Fruit fly (Drosophila melanogaster) whole organism, prepupa: ENCODE data around the gene CG14204.

ENCODE experiments used
- CG11762 ChIP-seq: fragments of 200-800 bp; sonication (Bioruptor generic); optimal IDR thresholded peaks from 3 replicates; lab custom pipeline; 2016; ENCODE audit warnings: missing biosample characterization, missing genetic modification characterization; ENCODE audit not compliant: insufficient read depth
- CG15336 ChIP-seq: fragments of 200-800 bp; sonication (Bioruptor generic); IDR thresholded peaks from 2 replicates; pipeline ENCODE4 v1.3.6; 2022; ENCODE audit warnings: missing biosample characterization, missing genetic modification characterization
- CG1621 ChIP-seq: fragments of 200-800 bp; sonication (Bioruptor generic); optimal IDR thresholded peaks from 3 replicates; lab custom pipeline; 2018; ENCODE audit warnings: missing biosample characterization, mild to moderate bottlenecking, missing genetic modification characterization
- CG3919 ChIP-seq: fragments of 200-800 bp; sonication (Bioruptor generic); optimal IDR thresholded peaks from 3 replicates; lab custom pipeline; 2016; ENCODE audit warnings: missing biosample characterization, missing genetic modification characterization
- Eip93F ChIP-seq: fragments of 200-800 bp; sonication (Bioruptor generic); optimal IDR thresholded peaks from 2 replicates; lab custom pipeline; 2016; ENCODE audit warnings: missing biosample characterization, mild to moderate bottlenecking, missing genetic modification characterization
- Met ChIP-seq: fragments of 200-800 bp; sonication (Bioruptor generic); optimal IDR thresholded peaks from 3 replicates; lab custom pipeline; 2016; ENCODE audit warnings: missing biosample characterization, missing genetic modification characterization
- acj6 ChIP-seq: fragments of 200-800 bp; sonication (Bioruptor generic); optimal IDR thresholded peaks from 3 replicates; lab custom pipeline; 2016; ENCODE audit warnings: missing biosample characterization, missing genetic modification characterization

DNA sequence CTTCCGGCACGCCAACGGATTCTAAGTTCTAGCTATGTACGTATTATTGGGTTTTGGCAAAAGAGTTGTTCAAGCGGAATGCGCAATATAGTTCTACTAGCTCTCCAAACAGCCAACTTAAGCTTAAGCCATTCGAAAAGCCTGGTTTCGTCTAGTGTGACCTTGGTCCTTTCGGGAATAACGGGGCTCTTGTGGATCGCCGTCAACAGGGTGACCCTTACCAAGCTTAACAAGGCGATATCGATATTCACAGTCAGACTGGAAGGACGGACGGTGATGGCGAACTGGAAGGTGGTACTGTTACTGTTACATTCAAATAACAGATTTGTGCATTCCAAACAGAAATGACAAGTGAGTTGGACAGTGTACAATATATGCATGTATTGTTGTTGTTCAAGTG is 9.7 kb upstream of the CG14204 start:
- TF ChIP-seq Eip93F (no peak), Met (GFP tag; lab: Kevin White, UChicago) (no peak), acj6 (GFP tag; lab: Kevin White, UChicago) (no peak), CG1621 (tag; lab: Kevin White, UChicago) (no peak), CG11762 (GFP tag; lab: Kevin White, UChicago) (no peak), CG15336 (no peak), CG3919 (no peak)
